In the genomic region with DNA sequence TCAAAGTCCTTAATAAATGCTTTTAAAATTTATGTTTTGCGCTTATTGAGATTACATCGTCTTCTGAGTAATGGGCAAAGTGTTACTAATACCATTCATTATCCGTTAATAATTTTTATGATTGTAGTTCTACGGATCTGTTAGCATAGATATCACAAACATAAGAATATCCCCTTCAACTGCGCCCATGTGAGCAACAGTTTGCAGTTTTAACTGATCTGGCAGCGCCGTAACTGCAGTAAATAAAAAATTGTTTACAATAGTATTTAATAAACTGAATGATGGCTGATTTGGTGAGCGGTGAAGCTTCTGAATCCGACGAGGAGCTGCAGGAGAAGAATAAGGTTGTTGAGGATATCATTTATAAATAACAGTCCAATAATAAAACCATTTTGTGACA, we compare ENCODE assay signal across 4 fruit fly cellular contexts.
TF ChIP-seq lines count a peak whose summit lies in the region.

A gene (plus strand): TSS at position 198 of the 400 bp plus-strand sequence.

TF ChIP-seq in whole organism, embryonic, 481 proteins besides CTCF, POLR2A, EP300 and RAD21 (continued from another document and continues in another):
- TF ChIP-seq p53 (GFP tag; optimal IDR thresholded peaks at IDR 0.05; lab: Kevin White, UChicago) (peak; percentile 4), CG9215 (GFP tag; IDR thresholded peaks at IDR 0.05; lab: Robert Waterston, UW) (no peak; the same call in 1 of the 2 replicates), dan (GFP tag; IDR thresholded peaks at IDR 0.05; lab: Robert Waterston, UW) (no peak), ap (GFP tag; IDR thresholded peaks at IDR 0.05; lab: Robert Waterston, UW) (0 out of 2 replicates have a peak, but pooled peaks have one; percentile 7), CG17361 (GFP tag; IDR thresholded peaks at IDR 0.05; lab: Robert Waterston, UW) (0 out of 3 replicates have a peak, but pooled peaks have one; percentile 21), CG2120 (GFP tag; optimal IDR thresholded peaks at IDR 0.05; lab: Kevin White, UChicago) (peak; percentile 71), zfh1 (GFP tag; IDR thresholded peaks at IDR 0.05; lab: Robert Waterston, UW) (0 out of 3 replicates have a peak, but pooled peaks have one; percentile 34), Hmx (GFP tag; optimal IDR thresholded peaks at IDR 0.05; lab: Kevin White, UChicago) (peak; percentile 41), CG4282 (GFP tag; optimal IDR thresholded peaks at IDR 0.05; lab: Kevin White, UChicago) (no peak), Drgx (GFP tag; IDR thresholded peaks at IDR 0.05; lab: Robert Waterston, UW) (peak; percentile 27; the same call in 1 of the 2 replicates), lab (GFP tag; optimal IDR thresholded peaks at IDR 0.05; lab: Kevin White, UChicago) (no peak), Meics (GFP tag; optimal IDR thresholded peaks at IDR 0.05; lab: Kevin White, UChicago) (peak; percentile 60), MESR4 (GFP tag; optimal IDR thresholded peaks at IDR 0.05; lab: Kevin White, UChicago) (peak; percentile 52), sc (optimal IDR thresholded peaks at IDR 0.05; lab: Kevin White, UChicago) (no peak), sc (GFP tag; optimal IDR thresholded peaks at IDR 0.05; lab: Kevin White, UChicago) (no peak), Trl (optimal IDR thresholded peaks at IDR 0.05; lab: Kevin White, UChicago) (no peak), Trl (GFP tag; optimal IDR thresholded peaks at IDR 0.05; lab: Kevin White, UChicago) (peak; percentile 66), nmo (GFP tag; optimal IDR thresholded peaks at IDR 0.05; lab: Kevin White, UChicago) (peak; percentile 11), Dip2 (GFP tag; IDR thresholded peaks at IDR 0.05; lab: Robert Waterston, UW) (no peak), bbx (GFP tag; IDR thresholded peaks at IDR 0.05; lab: Robert Waterston, UW; ENCODE audit: partially characterized antibody) (no peak), CG17359 (tag; optimal IDR thresholded peaks at IDR 0.05; lab: Kevin White, UChicago) (peak; percentile 58), CG1024 (GFP tag; IDR thresholded peaks at IDR 0.05; lab: Robert Waterston, UW) (no peak), GATAe (GFP tag; conservative IDR thresholded peaks at IDR 0.05; lab: Robert Waterston, UW) (no peak), Dek (tag; optimal IDR thresholded peaks at IDR 0.05; lab: Kevin White, UChicago) (peak; percentile 3), Lpt (GFP tag; optimal IDR thresholded peaks at IDR 0.05; lab: Kevin White, UChicago) (no peak), CG12071 (GFP tag; optimal IDR thresholded peaks at IDR 0.05; lab: Kevin White, UChicago) (no peak), CG9609 (GFP tag; optimal IDR thresholded peaks at IDR 0.05; lab: Kevin White, UChicago) (peak; percentile 27), CG6654 (GFP tag; optimal IDR thresholded peaks at IDR 0.05; lab: Kevin White, UChicago) (no peak), HLH54F (GFP tag; optimal IDR thresholded peaks at IDR 0.05; lab: Kevin White, UChicago) (peak; percentile 19), Med (GFP tag; lab: Kevin White, UChicago) (peak; percentile 93), CG8388 (GFP tag; optimal IDR thresholded peaks at IDR 0.05; lab: Kevin White, UChicago) (no peak)

TF ChIP-seq in whole organism, prepupa, 60 proteins besides CTCF, POLR2A, EP300 and RAD21 (continued from another document):
- TF ChIP-seq Smox (GFP tag; optimal IDR thresholded peaks at IDR 0.05; lab: Kevin White, UChicago) (no peak), Eip78C (GFP tag; lab: Kevin White, UChicago) (peak; percentile 91), CG3919 (GFP tag; optimal IDR thresholded peaks at IDR 0.05; lab: Kevin White, UChicago) (no peak), topi (GFP tag; optimal IDR thresholded peaks at IDR 0.05; lab: Kevin White, UChicago) (no peak), Hr39 (GFP tag; optimal IDR thresholded peaks at IDR 0.05; lab: Kevin White, UChicago) (peak; percentile 68), CG15336 (GFP tag; IDR thresholded peaks at IDR 0.05; lab: Robert Waterston, UW) (peak; percentile 42; the same call in 1 of the 2 replicates), cyc (GFP tag; optimal IDR thresholded peaks at IDR 0.05; lab: Kevin White, UChicago) (peak; percentile 63), Met (GFP tag; optimal IDR thresholded peaks at IDR 0.05; lab: Kevin White, UChicago) (no peak), CG1621 (tag; optimal IDR thresholded peaks at IDR 0.05; lab: Kevin White, UChicago) (peak; percentile 43), Sox14 (GFP tag; optimal IDR thresholded peaks at IDR 0.05; lab: Kevin White, UChicago) (peak; percentile 58), CG4318 (GFP tag; optimal IDR thresholded peaks at IDR 0.05; lab: Kevin White, UChicago) (no peak), CG31627 (GFP tag; optimal IDR thresholded peaks at IDR 0.05; lab: Kevin White, UChicago) (peak; percentile 77), Eip93F (GFP tag; optimal IDR thresholded peaks at IDR 0.05; lab: Kevin White, UChicago) (peak; percentile 16), fd59A (GFP tag; optimal IDR thresholded peaks at IDR 0.05; lab: Kevin White, UChicago) (no peak)

TF ChIP-seq in whole organism, pupa, 21 proteins besides CTCF, POLR2A, EP300 and RAD21 (continued from another document):
- TF ChIP-seq CG8159 (tag; optimal IDR thresholded peaks at IDR 0.05; lab: Kevin White, UChicago), result no peak

TF ChIP-seq in whole organism, wandering third instar larva, 38 proteins besides CTCF, POLR2A, EP300 and RAD21 (continued from another document):
- peak; percentile 54 for TF ChIP-seq Hr83 (GFP tag; optimal IDR thresholded peaks at IDR 0.05; lab: Kevin White, UChicago; ENCODE audit: poor library complexity, severe bottlenecking)
- peak; percentile 52 for TF ChIP-seq CG9705 (GFP tag; optimal IDR thresholded peaks at IDR 0.05; lab: Kevin White, UChicago)
- no peak for TF ChIP-seq Sp1 (GFP tag; optimal IDR thresholded peaks at IDR 0.05; lab: Kevin White, UChicago)
